Worm (Caenorhabditis elegans): Measurements from ENCODE around the gene ndua-5.

ce11 chrIV:9498088-9498487 lies 26.6 kb downstream of the ndua-5 start, which contains the start of gene sru-4:
- TF ChIP-seq dao-5 (tag; optimal IDR thresholded peaks at IDR 0.05) (no peak), W03F9.2 (tag; optimal IDR thresholded peaks at IDR 0.05) (no peak)

Data from whole organism, L4/young adult.